Worm (Caenorhabditis elegans): ENCODE data around the gene nduf-2.2.

nduf-2.2 gene

ce11 chrIII:6420995-6421404, 44.0 kb upstream of the nduf-2.2 start (continued):
- TF ChIP-seq pqm-1 (tag; optimal IDR thresholded peaks at IDR 0.05) (no peak), ceh-34 (tag; optimal IDR thresholded peaks at IDR 0.05) (peak; percentile 27), lin-11 (tag; optimal IDR thresholded peaks at IDR 0.05) (no peak), ceh-9 (tag; optimal IDR thresholded peaks at IDR 0.05) (no peak), hlh-8 (tag; optimal IDR thresholded peaks at IDR 0.05) (no peak), ceh-18 (tag; optimal IDR thresholded peaks at IDR 0.05) (peak; percentile 46), npax-4 (tag; optimal IDR thresholded peaks at IDR 0.05) (no peak), ceh-48 (tag; optimal IDR thresholded peaks at IDR 0.05) (no peak), lim-6 (tag; optimal IDR thresholded peaks at IDR 0.05) (no peak), syd-9 (tag; optimal IDR thresholded peaks at IDR 0.05) (no peak), K02D7.2 (tag; optimal IDR thresholded peaks at IDR 0.05) (no peak), pros-1 (tag; optimal IDR thresholded peaks at IDR 0.05) (peak; percentile 54), fax-1 (tag; optimal IDR thresholded peaks at IDR 0.05) (no peak), C38D4.7 (GFP tag; optimal IDR thresholded peaks at IDR 0.05) (no peak), hlh-15 (tag; optimal IDR thresholded peaks at IDR 0.05) (no peak)

ce11 chrIII:6421473-6421872, 43.5 kb upstream of the nduf-2.2 start:
- TF ChIP-seq tbx-2 (tag; optimal IDR thresholded peaks at IDR 0.05) = no peak
- TF ChIP-seq elt-4 (tag; optimal IDR thresholded peaks at IDR 0.05) = no peak
- no peak for TF ChIP-seq pha-2 (tag; optimal IDR thresholded peaks at IDR 0.05)
- TF ChIP-seq sox-4 (tag; optimal IDR thresholded peaks at IDR 0.05) = no peak
- no peak for TF ChIP-seq dmd-4 (tag; optimal IDR thresholded peaks at IDR 0.05; ENCODE audit: borderline replicate concordance)
- TF ChIP-seq ceh-22 (tag; optimal IDR thresholded peaks at IDR 0.05) = no peak
- TF ChIP-seq pqm-1 (tag; optimal IDR thresholded peaks at IDR 0.05) = no peak
- no peak for TF ChIP-seq tbx-7 (tag; optimal IDR thresholded peaks at IDR 0.05)
- TF ChIP-seq F13H6.1 (tag; optimal IDR thresholded peaks at IDR 0.05) = no peak

DNA sequence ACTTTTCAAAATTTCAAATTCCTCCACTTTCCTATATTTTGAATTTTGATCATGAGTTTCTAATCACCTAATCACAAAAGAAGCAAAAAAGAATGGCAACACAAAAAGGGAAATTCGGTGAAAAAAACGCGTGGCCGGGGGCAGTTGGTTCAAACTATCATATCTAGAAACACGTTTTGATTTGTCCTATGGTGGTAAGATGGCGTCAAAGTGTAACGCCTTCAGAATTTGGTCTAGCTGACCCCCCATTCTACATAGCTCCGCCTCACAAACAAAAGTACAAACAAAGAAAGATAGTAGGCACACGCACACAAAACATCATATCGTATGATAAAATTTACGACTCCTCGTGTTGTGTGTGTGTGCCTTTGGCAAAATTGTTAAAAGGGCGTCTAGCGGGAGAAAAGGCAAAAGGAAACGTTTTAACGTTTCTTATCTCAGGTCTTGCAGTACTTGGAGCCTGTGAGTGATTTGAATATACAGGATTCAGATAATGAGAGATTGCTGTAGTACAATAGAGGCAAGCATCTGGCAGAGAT, 43.0 kb upstream of the nduf-2.2 start:
- TF ChIP-seq elt-2 (tag; optimal IDR thresholded peaks at IDR 0.05) (peak; percentile 49), lin-11 (tag; optimal IDR thresholded peaks at IDR 0.05) (no peak), madf-2 (tag; optimal IDR thresholded peaks at IDR 0.05) (no peak)

ce11 chrIII:6422721-6423120, 42.3 kb upstream of the nduf-2.2 start:
- TF ChIP-seq K09A11.1 (tag; optimal IDR thresholded peaks at IDR 0.05; ENCODE audit: insufficient read depth) = no peak
- no peak for TF ChIP-seq tbx-2 (tag; optimal IDR thresholded peaks at IDR 0.05)
- no peak for TF ChIP-seq pqm-1 (tag; optimal IDR thresholded peaks at IDR 0.05)
- TF ChIP-seq pat-9 (tag; optimal IDR thresholded peaks at IDR 0.05) = no peak
- no peak for TF ChIP-seq unc-3 (GFP tag; conservative IDR thresholded peaks at IDR 0.05)
- TF ChIP-seq unc-3 (tag; optimal IDR thresholded peaks at IDR 0.05) = no peak
- no peak for TF ChIP-seq fkh-6 (tag; optimal IDR thresholded peaks at IDR 0.05)
- TF ChIP-seq syd-9 (tag; optimal IDR thresholded peaks at IDR 0.05) = no peak
- TF ChIP-seq ztf-16 (tag; optimal IDR thresholded peaks at IDR 0.05) = no peak
- TF ChIP-seq rnt-1 (tag; optimal IDR thresholded peaks at IDR 0.05) = no peak
- no peak for TF ChIP-seq pha-2 (tag; optimal IDR thresholded peaks at IDR 0.05)
- no peak for TF ChIP-seq fkh-10 (GFP tag; optimal IDR thresholded peaks at IDR 0.05)
- no peak for TF ChIP-seq ceh-48 (tag; optimal IDR thresholded peaks at IDR 0.05)

DNA sequence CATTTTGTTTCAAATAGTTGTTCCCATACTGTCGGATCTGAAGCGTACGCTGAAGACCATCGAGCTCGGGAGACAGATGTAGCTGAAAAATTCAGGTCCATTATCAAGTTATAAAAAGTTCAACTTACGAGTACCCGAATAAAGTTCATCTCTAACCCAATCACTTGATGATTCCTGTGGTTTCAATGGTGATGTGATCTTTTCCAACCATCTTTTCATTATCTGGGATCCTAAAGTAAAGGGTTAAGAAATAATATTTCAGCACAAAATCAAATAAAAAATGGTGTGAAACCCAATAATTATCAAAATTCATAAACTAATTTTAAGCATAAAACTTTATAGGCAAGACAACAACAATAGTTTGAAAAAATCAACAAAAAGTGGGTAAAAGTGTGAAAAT, 37.8 kb upstream of the nduf-2.2 start, which contains the start of gene C05D11.8:
Gene C05D11.8 (minus strand): TSS at position 101 of the 400 bp plus-strand sequence.
- TF ChIP-seq dve-1 (tag; optimal IDR thresholded peaks at IDR 0.05) = no peak
- TF ChIP-seq dmd-4 (tag; optimal IDR thresholded peaks at IDR 0.05; ENCODE audit: borderline replicate concordance) = no peak

Data from whole organism, late embryonic.